Fruit fly (Drosophila melanogaster): ENCODE measurements around the gene gzl.

DNA sequence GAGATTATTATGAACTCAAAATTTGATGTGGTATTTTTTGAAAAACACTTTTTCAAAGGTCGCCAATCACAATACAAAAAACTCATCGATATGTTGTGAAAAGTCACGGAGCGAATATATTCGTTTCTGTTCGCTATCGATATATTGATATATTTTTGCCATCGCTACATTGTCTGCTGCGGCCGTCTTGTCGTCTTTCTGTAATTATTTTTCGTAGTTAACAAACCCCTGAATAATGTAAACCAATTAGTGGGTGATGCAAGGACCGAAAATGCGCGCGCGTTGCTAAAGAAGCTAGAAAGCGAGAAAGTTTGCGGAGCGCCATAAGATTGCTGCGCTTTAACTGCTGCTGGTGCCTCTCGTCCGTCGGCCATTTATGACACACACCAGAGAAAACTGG, 32.0 kb upstream of the gzl start, which contains the start of gene Pak:
- TF ChIP-seq cnc (optimal IDR thresholded peaks at IDR 0.05) (no peak), pad (GFP tag; optimal IDR thresholded peaks at IDR 0.05) (no peak), CG12768 (GFP tag; optimal IDR thresholded peaks at IDR 0.05) (no peak), CG5204 (GFP tag; optimal IDR thresholded peaks at IDR 0.05) (no peak), Clk (GFP tag; optimal IDR thresholded peaks at IDR 0.05) (no peak), toe (GFP tag; optimal IDR thresholded peaks at IDR 0.05) (no peak), tj (GFP tag; optimal IDR thresholded peaks at IDR 0.05) (no peak), CG14711 (tag; optimal IDR thresholded peaks at IDR 0.05) (no peak)
